Worm (Caenorhabditis elegans) whole organism, L3 larva: ENCODE results near the gene fbxb-30.
"Not testable (repeated sequence)": the region's sequence is repeated elsewhere in the genome, so short reads cannot be mapped to it uniquely, and the experiment has no call there.

Experiments
- R02D3.7 ChIP-seq: fragments of 150-350 bp; optimal IDR thresholded peaks from 2 replicates; lab custom pipeline; 2014; ENCODE audit warnings: missing biosample characterization, missing genetic modification characterization
- ZK546.5 ChIP-seq: sonication (generic microtip); optimal IDR thresholded peaks from 2 replicates; lab custom pipeline; 2017; ENCODE audit warnings: missing biosample characterization, missing genetic modification characterization
- aly-2 ChIP-seq: fragments of 150-350 bp; optimal IDR thresholded peaks from 2 replicates; lab custom pipeline; 2014; ENCODE audit warnings: missing biosample characterization, missing genetic modification characterization
- ceh-28 ChIP-seq: fragments of 150-350 bp; optimal IDR thresholded peaks from 2 replicates; lab custom pipeline; 2014; ENCODE audit warnings: missing biosample characterization, missing genetic modification reagents, missing genetic modification characterization
- ceh-82 ChIP-seq: fragments of 150-350 bp; optimal IDR thresholded peaks from 2 replicates; lab custom pipeline; 2014; ENCODE audit warnings: missing biosample characterization, missing genetic modification characterization
- daf-12 ChIP-seq: fragments of 150-350 bp; optimal IDR thresholded peaks from 2 replicates; lab custom pipeline; 2014; ENCODE audit warnings: missing biosample characterization, missing genetic modification reagents, missing genetic modification characterization
- egl-5 ChIP-seq: fragments of 150-350 bp; optimal IDR thresholded peaks from 2 replicates; lab custom pipeline; 2017; ENCODE audit warnings: missing biosample characterization, missing genetic modification reagents, missing genetic modification characterization, inconsistent platforms
- elt-2 ChIP-seq: sonication (generic microtip); optimal IDR thresholded peaks from 2 replicates; lab custom pipeline; 2016; ENCODE audit warnings: missing genetic modification reagents, mild to moderate bottlenecking, missing genetic modification characterization, missing compliant biosample characterization
- fkh-10 ChIP-seq: sonication (generic microtip); optimal IDR thresholded peaks from 2 replicates; lab custom pipeline; 2017; ENCODE audit warnings: missing biosample characterization, missing genetic modification reagents, missing genetic modification characterization
- fkh-2 ChIP-seq: fragments of 150-350 bp; optimal IDR thresholded peaks from 2 replicates; lab custom pipeline; 2014; ENCODE audit warnings: missing biosample characterization, missing genetic modification reagents, missing genetic modification characterization
- hmg-11 ChIP-seq: sonication (generic microtip); optimal IDR thresholded peaks from 2 replicates; lab custom pipeline; 2016; ENCODE audit warnings: missing genetic modification characterization, missing compliant biosample characterization
- jun-1 ChIP-seq: fragments of 150-350 bp; optimal IDR thresholded peaks from 2 replicates; lab custom pipeline; 2014; ENCODE audit warnings: missing biosample characterization, missing genetic modification reagents, missing genetic modification characterization
- lin-39 ChIP-seq: fragments of 150-350 bp; optimal IDR thresholded peaks from 2 replicates; lab custom pipeline; 2018; ENCODE audit warnings: missing biosample characterization, missing genetic modification reagents, missing genetic modification characterization
- mml-1 ChIP-seq: fragments of 150-350 bp; sonication (generic microtip); optimal IDR thresholded peaks from 3 replicates; lab custom pipeline; 2014; ENCODE audit warnings: missing biosample characterization, missing genetic modification characterization
- nfya-1 ChIP-seq: sonication (generic microtip); optimal IDR thresholded peaks from 2 replicates; lab custom pipeline; 2017; ENCODE audit warnings: missing genetic modification characterization, mild to moderate bottlenecking, missing compliant biosample characterization, antibody characterized with exemption, moderate library complexity; ENCODE audit not compliant: insufficient read depth
- nhr-11 ChIP-seq: fragments of 150-350 bp; optimal IDR thresholded peaks from 2 replicates; lab custom pipeline; 2014; ENCODE audit warnings: missing biosample characterization, missing genetic modification characterization
- nhr-12 ChIP-seq: fragments of 150-350 bp; optimal IDR thresholded peaks from 2 replicates; lab custom pipeline; 2014; ENCODE audit warnings: missing biosample characterization, missing genetic modification characterization
- nhr-237 ChIP-seq: fragments of 150-350 bp; optimal IDR thresholded peaks from 2 replicates; lab custom pipeline; 2014; ENCODE audit warnings: missing biosample characterization, missing genetic modification characterization
- nhr-25 ChIP-seq: sonication (generic microtip); optimal IDR thresholded peaks from 2 replicates; lab custom pipeline; 2017; ENCODE audit warnings: missing biosample characterization, missing genetic modification characterization
- nhr-28 ChIP-seq: fragments of 150-350 bp; optimal IDR thresholded peaks from 2 replicates; lab custom pipeline; 2014; ENCODE audit warnings: missing biosample characterization, missing genetic modification characterization
- nhr-43 ChIP-seq: sonication (generic microtip); optimal IDR thresholded peaks from 2 replicates; lab custom pipeline; 2016; ENCODE audit warnings: mild to moderate bottlenecking, missing genetic modification characterization, missing compliant biosample characterization; ENCODE audit not compliant: poor library complexity, severe bottlenecking
- nhr-67 ChIP-seq: fragments of 150-350 bp; optimal IDR thresholded peaks from 2 replicates; lab custom pipeline; 2014; ENCODE audit warnings: missing biosample characterization, missing genetic modification characterization
- nhr-76 ChIP-seq: fragments of 150-350 bp; sonication (generic microtip); optimal IDR thresholded peaks from 5 replicates; lab custom pipeline; 2014; ENCODE audit warnings: missing biosample characterization, missing genetic modification characterization
- nhr-77 ChIP-seq: fragments of 150-350 bp; optimal IDR thresholded peaks from 2 replicates; lab custom pipeline; 2014; ENCODE audit warnings: missing biosample characterization, missing genetic modification characterization
- pha-4 ChIP-seq: fragments of 150-350 bp; optimal IDR thresholded peaks from 2 replicates; lab custom pipeline; 2014; ENCODE audit warnings: missing biosample characterization, missing genetic modification reagents, missing genetic modification characterization
- pqm-1 ChIP-seq: fragments of 150-350 bp; optimal IDR thresholded peaks from 2 replicates; lab custom pipeline; 2017; ENCODE audit warnings: missing biosample characterization, missing genetic modification characterization, inconsistent platforms
- sea-2 ChIP-seq: fragments of 150-350 bp; sonication (generic microtip); optimal IDR thresholded peaks from 4 replicates; lab custom pipeline; 2014; ENCODE audit warnings: missing biosample characterization, missing genetic modification reagents, missing genetic modification characterization
- skn-1 ChIP-seq: fragments of 150-350 bp; optimal IDR thresholded peaks from 2 replicates; lab custom pipeline; 2014; ENCODE audit warnings: missing biosample characterization, missing genetic modification characterization
- snpc-4 ChIP-seq: fragments of 150-350 bp; optimal IDR thresholded peaks from 2 replicates; lab custom pipeline; 2014; ENCODE audit warnings: missing biosample characterization, missing genetic modification characterization
- tbx-2 ChIP-seq: sonication (generic microtip); optimal IDR thresholded peaks from 2 replicates; lab custom pipeline; 2016; ENCODE audit warnings: mild to moderate bottlenecking, missing genetic modification characterization, missing compliant biosample characterization
- unc-39 ChIP-seq: sonication (generic microtip); optimal IDR thresholded peaks from 4 replicates; lab custom pipeline; 2017; ENCODE audit warnings: missing biosample characterization, missing genetic modification characterization
- unc-62 ChIP-seq: fragments of 150-350 bp; sonication (generic microtip); optimal IDR thresholded peaks from 4 replicates; lab custom pipeline; 2014; ENCODE audit warnings: missing biosample characterization, missing genetic modification reagents, missing genetic modification characterization
- zag-1 ChIP-seq: fragments of 150-350 bp; optimal IDR thresholded peaks from 2 replicates; lab custom pipeline; 2014; ENCODE audit warnings: missing biosample characterization, missing genetic modification characterization
- ztf-11 ChIP-seq: fragments of 150-350 bp; optimal IDR thresholded peaks from 2 replicates; lab custom pipeline; 2014; ENCODE audit warnings: missing biosample characterization, missing genetic modification characterization
- ztf-4 ChIP-seq: fragments of 150-350 bp; optimal IDR thresholded peaks from 2 replicates; lab custom pipeline; 2014; ENCODE audit warnings: missing biosample characterization, missing genetic modification characterization

fbxb-30 gene

DNA sequence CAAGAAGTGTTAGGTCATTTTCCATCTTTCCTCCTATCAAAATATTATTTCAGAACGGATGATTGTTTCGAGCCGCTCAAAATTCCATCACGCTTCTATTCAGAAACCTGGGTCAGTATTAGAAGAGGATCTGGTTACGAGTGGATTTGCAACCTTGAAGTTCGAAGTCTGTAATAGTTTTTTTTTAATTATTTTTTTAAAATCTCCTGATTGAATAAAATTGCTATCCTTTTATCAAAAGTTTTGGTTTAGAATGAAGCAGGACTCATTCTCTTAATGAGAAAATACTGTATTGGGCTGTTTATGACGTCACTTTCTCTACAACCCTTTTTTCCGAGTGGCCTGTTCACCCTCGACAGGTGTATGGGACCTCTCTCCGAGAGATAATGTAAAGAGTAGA is 12.8 kb downstream of the fbxb-30 start, which contains the start of gene fbxc-39:
fbxc-39 (plus strand) TSS at position 301 of the 400 bp plus-strand sequence.
- TF ChIP-seq nhr-67 (tag; lab: Kevin White, UChicago): no peak
- TF ChIP-seq egl-5 (tag; lab: Kevin White, UChicago): no peak
- no peak for TF ChIP-seq mml-1 (tag; lab: Kevin White, UChicago)
- no peak for TF ChIP-seq snpc-4 (tag; lab: Kevin White, UChicago)
- no peak for TF ChIP-seq nhr-76
- TF ChIP-seq zag-1 (tag; lab: Kevin White, UChicago): no peak
- TF ChIP-seq ceh-28 (tag; lab: Kevin White, UChicago): no peak
- TF ChIP-seq skn-1 (tag; lab: Kevin White, UChicago): no peak
- TF ChIP-seq jun-1 (tag; lab: Kevin White, UChicago): no peak
- no peak for TF ChIP-seq pqm-1 (tag; lab: Kevin White, UChicago)
- no peak for TF ChIP-seq sea-2 (GFP tag; lab: Kevin White, UChicago)
- TF ChIP-seq nhr-28 (tag; lab: Kevin White, UChicago): no peak
- no peak for TF ChIP-seq nhr-12
- no peak for TF ChIP-seq tbx-2 (tag; lab: Kevin White, UChicago)
- no peak for TF ChIP-seq hmg-11 (tag; lab: Kevin White, UChicago)
- no peak for TF ChIP-seq daf-12 (tag; lab: Kevin White, UChicago)
- no peak for TF ChIP-seq ztf-4 (tag; lab: Kevin White, UChicago)
- no peak for TF ChIP-seq elt-2 (tag; lab: Kevin White, UChicago)
- no peak for TF ChIP-seq fkh-2 (tag; lab: Kevin White, UChicago)
- no peak for TF ChIP-seq nhr-11 (tag; lab: Kevin White, UChicago)

DNA sequence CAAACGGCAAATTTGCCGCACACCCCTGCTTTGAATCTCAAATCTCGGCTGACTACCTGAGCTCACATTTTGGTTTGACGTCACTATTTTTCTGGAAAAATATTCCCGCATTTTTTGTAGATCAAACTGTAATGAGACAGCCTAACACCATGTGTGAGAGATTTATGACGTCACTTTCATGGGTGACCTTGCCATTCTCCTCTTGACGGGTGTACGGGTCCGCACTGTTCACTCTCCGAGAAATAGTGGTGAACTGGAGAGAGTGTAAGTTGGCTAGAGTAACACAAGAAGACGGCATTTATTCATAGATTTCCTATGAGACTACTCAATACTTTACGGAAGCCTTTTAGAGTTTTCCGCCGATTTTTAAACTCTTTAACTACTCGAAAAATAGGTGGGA is 15.5 kb downstream of the fbxb-30 start, which contains the start of gene fbxc-40:
fbxc-40 (plus strand) TSS at position 301 of the 400 bp plus-strand sequence.
- not testable (repeated sequence) for TF ChIP-seq tbx-2 (tag; lab: Kevin White, UChicago); nhr-43; nhr-25

DNA sequence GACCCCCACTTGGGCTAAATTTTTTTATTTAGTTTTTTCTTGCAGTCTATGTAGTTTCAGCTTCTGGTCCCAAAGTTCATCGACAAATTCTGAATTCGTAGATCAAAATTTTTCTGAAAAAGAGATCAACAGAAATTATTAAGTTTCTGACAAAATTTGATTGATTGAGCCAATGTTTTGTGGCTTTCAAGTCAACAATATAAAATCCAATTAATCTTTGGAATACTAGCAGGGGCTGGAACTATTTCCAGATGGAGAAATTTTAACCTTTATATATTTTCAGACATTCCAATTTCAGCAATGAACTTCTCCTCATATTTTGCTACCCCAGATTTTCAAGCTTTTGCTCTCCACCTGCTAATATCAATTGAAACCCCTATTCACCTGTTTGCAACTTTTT is 18.4 kb downstream of the fbxb-30 start, which contains the start of gene srh-274:
srh-274 (plus strand) TSS at position 301 of the 400 bp plus-strand sequence.
- TF ChIP-seq pqm-1 (tag; lab: Kevin White, UChicago) (no peak), nhr-11 (tag; lab: Kevin White, UChicago) (no peak), fkh-2 (tag; lab: Kevin White, UChicago) (no peak), jun-1 (tag; lab: Kevin White, UChicago) (no peak), snpc-4 (tag; lab: Kevin White, UChicago) (no peak), nhr-76 (no peak), pha-4 (tag; lab: Kevin White, UChicago) (no peak), fkh-10 (no peak), ceh-82 (tag; lab: Kevin White, UChicago) (no peak), aly-2 (tag; lab: Kevin White, UChicago) (no peak), nhr-25 (no peak), ztf-4 (tag; lab: Kevin White, UChicago) (no peak), nhr-12 (no peak), nfya-1 (no peak), ztf-11 (no peak), unc-62 (no peak), lin-39 (tag; lab: Kevin White, UChicago) (no peak), unc-39 (tag; lab: Kevin White, UChicago) (no peak)

DNA sequence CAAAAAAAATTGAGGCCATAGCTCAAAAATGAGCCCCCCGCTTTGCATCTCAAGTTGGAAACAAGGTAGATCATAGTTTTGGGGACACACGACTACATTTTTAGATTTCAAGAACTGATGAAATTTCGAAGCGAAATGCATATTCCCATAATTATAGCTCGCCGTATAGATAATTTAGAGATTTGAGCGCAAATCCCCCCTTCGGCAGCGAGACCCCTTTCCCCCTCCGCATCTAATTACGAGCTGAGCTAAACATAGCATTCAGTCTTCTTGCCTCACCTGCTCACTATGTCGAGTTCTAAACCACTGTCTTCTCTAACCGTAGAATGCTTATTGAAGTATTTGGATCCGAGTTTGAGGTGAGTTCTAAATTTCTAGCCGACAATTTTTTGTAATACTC is 22.1 kb downstream of the fbxb-30 start, which contains the start of the genes fbxc-17 and fbxc-15:
fbxc-17 (minus strand) TSS at position 101 of the 400 bp plus-strand sequence.
fbxc-15 (plus strand) TSS at position 289 of the 400 bp plus-strand sequence.
- no peak for TF ChIP-seq nhr-77

DNA sequence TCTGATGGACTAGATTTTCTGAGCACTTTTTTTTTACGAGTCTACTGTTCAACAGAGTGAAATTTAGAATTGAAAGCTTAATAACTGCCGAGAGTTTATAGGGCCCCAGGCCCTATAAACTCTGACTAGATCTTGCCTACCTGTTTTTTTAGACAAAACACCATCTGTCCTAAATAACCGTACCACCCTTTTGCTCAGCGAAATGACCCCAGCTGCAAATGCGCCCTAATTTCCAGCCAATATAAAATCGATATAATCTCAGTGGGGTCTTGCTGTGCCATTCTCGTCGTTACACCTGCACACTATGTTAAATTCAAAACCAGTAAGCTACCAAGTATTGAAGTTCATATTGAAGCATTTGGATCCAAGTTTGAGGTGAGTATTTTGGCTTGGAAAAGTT is 27.3 kb downstream of the fbxb-30 start, which contains the start of gene fbxc-14:
fbxc-14 (plus strand) TSS at position 301 of the 400 bp plus-strand sequence.
- TF ChIP-seq nhr-237 (tag; lab: Kevin White, UChicago) (no peak), pha-4 (tag; lab: Kevin White, UChicago) (no peak), nhr-11 (tag; lab: Kevin White, UChicago) (no peak), daf-12 (tag; lab: Kevin White, UChicago) (no peak), nhr-25 (no peak), lin-39 (tag; lab: Kevin White, UChicago) (no peak), snpc-4 (tag; lab: Kevin White, UChicago) (no peak), unc-39 (tag; lab: Kevin White, UChicago) (no peak), ceh-28 (tag; lab: Kevin White, UChicago) (no peak), ZK546.5 (tag; lab: Kevin White, UChicago) (no peak), R02D3.7 (tag; lab: Kevin White, UChicago) (no peak)
